Worm (Caenorhabditis elegans): ENCODE results near the gene pha-4.

pha-4 gene

ce11 chrV:20752609-20753102 is at the start of gene pha-4:
Gene pha-4 (plus strand): TSS chrV:20753052.
- no peak for TF ChIP-seq aly-1 (tag; optimal IDR thresholded peaks at IDR 0.05)
- TF ChIP-seq F13C5.2 (tag; optimal IDR thresholded peaks at IDR 0.05), result no peak
- TF ChIP-seq pes-1 (GFP tag; IDR thresholded peaks at IDR 0.05), result no peak
- TF ChIP-seq ceh-36 (tag; optimal IDR thresholded peaks at IDR 0.05), result no peak
- no peak for TF ChIP-seq sea-1 (GFP tag; conservative IDR thresholded peaks at IDR 0.05)
- no peak for TF ChIP-seq tbx-11 (GFP tag; IDR thresholded peaks at IDR 0.05)
- no peak for TF ChIP-seq hnd-1 (tag; optimal IDR thresholded peaks at IDR 0.05)
- TF ChIP-seq scrt-1 (GFP tag; IDR thresholded peaks at IDR 0.05), result no peak
- no peak for TF ChIP-seq ama-1 (optimal IDR thresholded peaks at IDR 0.05)
- TF ChIP-seq hmbx-1 (tag; optimal IDR thresholded peaks at IDR 0.05), result no peak
- no peak for TF ChIP-seq flt-1 (GFP tag; IDR thresholded peaks at IDR 0.05)
- no peak for TF ChIP-seq ets-7 (tag; optimal IDR thresholded peaks at IDR 0.05)
- no peak for TF ChIP-seq tbx-37 (GFP tag; conservative IDR thresholded peaks at IDR 0.05)
- no peak for TF ChIP-seq B0310.2 (tag; optimal IDR thresholded peaks at IDR 0.05)
- no peak for TF ChIP-seq tra-4 (tag; optimal IDR thresholded peaks at IDR 0.05)

- TF ChIP-seq flt-1 (GFP tag; IDR thresholded peaks at IDR 0.05), result no peak
- 0 out of 2 replicates have a peak, but pooled peaks have one; percentile 20 for TF ChIP-seq tbx-37 (GFP tag; conservative IDR thresholded peaks at IDR 0.05)
Observed at ce11 chrV:20703998-20704572, 48.8 kb upstream of the pha-4 start, which contains the start of the genes F53F8.5 and F53F8.6. Gene F53F8.5 (minus strand): TSS chrV:20704049. Gene F53F8.6 (plus strand): TSS chrV:20704227.

ce11 chrV:20705125-20705524 is 47.7 kb upstream of the pha-4 start:
- TF ChIP-seq pes-1 (GFP tag; IDR thresholded peaks at IDR 0.05), result peak; percentile 42; the same call in 1 of the 2 replicates
- 0 out of 2 replicates have a peak, but pooled peaks have one; percentile 21 for TF ChIP-seq scrt-1 (GFP tag; IDR thresholded peaks at IDR 0.05)

- TF ChIP-seq tbx-11 (GFP tag; IDR thresholded peaks at IDR 0.05), result no peak
Observed at ce11 chrV:20710156-20710555, 42.7 kb upstream of the pha-4 start.

- TF ChIP-seq tra-4 (tag; optimal IDR thresholded peaks at IDR 0.05), result no peak
- no peak for TF ChIP-seq sea-1 (GFP tag; conservative IDR thresholded peaks at IDR 0.05)
- no peak for TF ChIP-seq scrt-1 (GFP tag; IDR thresholded peaks at IDR 0.05)
- TF ChIP-seq hnd-1 (tag; optimal IDR thresholded peaks at IDR 0.05), result no peak
- TF ChIP-seq tbx-37 (GFP tag; conservative IDR thresholded peaks at IDR 0.05), result no peak
- TF ChIP-seq hmbx-1 (tag; optimal IDR thresholded peaks at IDR 0.05), result no peak
- TF ChIP-seq ceh-36 (tag; optimal IDR thresholded peaks at IDR 0.05), result no peak
- no peak for TF ChIP-seq ceh-13 (GFP tag; optimal IDR thresholded peaks at IDR 0.05)
- TF ChIP-seq flt-1 (GFP tag; IDR thresholded peaks at IDR 0.05), result no peak
- no peak for TF ChIP-seq tbx-11 (GFP tag; IDR thresholded peaks at IDR 0.05)
- TF ChIP-seq F13C5.2 (tag; optimal IDR thresholded peaks at IDR 0.05), result no peak
- TF ChIP-seq ets-7 (tag; optimal IDR thresholded peaks at IDR 0.05), result no peak
- TF ChIP-seq B0310.2 (tag; optimal IDR thresholded peaks at IDR 0.05), result no peak
- TF ChIP-seq aly-1 (tag; optimal IDR thresholded peaks at IDR 0.05), result no peak
- no peak for TF ChIP-seq pes-1 (GFP tag; IDR thresholded peaks at IDR 0.05)
- TF ChIP-seq ama-1 (optimal IDR thresholded peaks at IDR 0.05), result no peak
- TF ChIP-seq hmg-4 (GFP tag; optimal IDR thresholded peaks at IDR 0.05), result no peak
Observed at ce11 chrV:20710642-20711041, 42.2 kb upstream of the pha-4 start.

ce11 chrV:20711733-20712132 is 41.1 kb upstream of the pha-4 start:
- TF ChIP-seq tbx-37 (GFP tag; conservative IDR thresholded peaks at IDR 0.05), result no peak
- TF ChIP-seq hnd-1 (tag; optimal IDR thresholded peaks at IDR 0.05), result no peak
- TF ChIP-seq hmg-4 (GFP tag; optimal IDR thresholded peaks at IDR 0.05), result no peak
- TF ChIP-seq flt-1 (GFP tag; IDR thresholded peaks at IDR 0.05), result no peak
- no peak for TF ChIP-seq ceh-13 (GFP tag; optimal IDR thresholded peaks at IDR 0.05)
- no peak for TF ChIP-seq tra-4 (tag; optimal IDR thresholded peaks at IDR 0.05)
- TF ChIP-seq scrt-1 (GFP tag; IDR thresholded peaks at IDR 0.05), result no peak
- no peak for TF ChIP-seq sea-1 (GFP tag; conservative IDR thresholded peaks at IDR 0.05)
- TF ChIP-seq aly-1 (tag; optimal IDR thresholded peaks at IDR 0.05), result no peak
- no peak for TF ChIP-seq ets-7 (tag; optimal IDR thresholded peaks at IDR 0.05)
- TF ChIP-seq ceh-36 (tag; optimal IDR thresholded peaks at IDR 0.05), result no peak
- TF ChIP-seq ama-1 (optimal IDR thresholded peaks at IDR 0.05), result no peak
- no peak for TF ChIP-seq F13C5.2 (tag; optimal IDR thresholded peaks at IDR 0.05)
- TF ChIP-seq tbx-11 (GFP tag; IDR thresholded peaks at IDR 0.05), result no peak
- TF ChIP-seq hmbx-1 (tag; optimal IDR thresholded peaks at IDR 0.05), result no peak
- no peak for TF ChIP-seq pes-1 (GFP tag; IDR thresholded peaks at IDR 0.05)
- TF ChIP-seq B0310.2 (tag; optimal IDR thresholded peaks at IDR 0.05), result no peak

ce11 chrV:20712318-20712993 is 40.4 kb upstream of the pha-4 start:
- no peak for TF ChIP-seq hmg-4 (GFP tag; optimal IDR thresholded peaks at IDR 0.05)
- TF ChIP-seq pes-1 (GFP tag; IDR thresholded peaks at IDR 0.05), result no peak
- no peak for TF ChIP-seq B0310.2 (tag; optimal IDR thresholded peaks at IDR 0.05)
- TF ChIP-seq flt-1 (GFP tag; IDR thresholded peaks at IDR 0.05), result no peak
- TF ChIP-seq scrt-1 (GFP tag; IDR thresholded peaks at IDR 0.05), result no peak
- TF ChIP-seq ceh-13 (GFP tag; optimal IDR thresholded peaks at IDR 0.05), result no peak
- no peak for TF ChIP-seq hnd-1 (tag; optimal IDR thresholded peaks at IDR 0.05)

ce11 chrV:20712994-20713326 is 39.9 kb upstream of the pha-4 start:
- TF ChIP-seq hmbx-1 (tag; optimal IDR thresholded peaks at IDR 0.05) (no peak), ama-1 (optimal IDR thresholded peaks at IDR 0.05) (no peak), ceh-13 (GFP tag; optimal IDR thresholded peaks at IDR 0.05) (no peak), F13C5.2 (tag; optimal IDR thresholded peaks at IDR 0.05) (no peak), sea-1 (GFP tag; conservative IDR thresholded peaks at IDR 0.05) (no peak), tbx-37 (GFP tag; conservative IDR thresholded peaks at IDR 0.05) (no peak), scrt-1 (GFP tag; IDR thresholded peaks at IDR 0.05) (no peak), ets-7 (tag; optimal IDR thresholded peaks at IDR 0.05) (no peak), tra-4 (tag; optimal IDR thresholded peaks at IDR 0.05) (no peak), tbx-11 (GFP tag; IDR thresholded peaks at IDR 0.05) (no peak), hmg-4 (GFP tag; optimal IDR thresholded peaks at IDR 0.05) (no peak), aly-1 (tag; optimal IDR thresholded peaks at IDR 0.05) (no peak), hnd-1 (tag; optimal IDR thresholded peaks at IDR 0.05) (no peak), ceh-36 (tag; optimal IDR thresholded peaks at IDR 0.05) (no peak), flt-1 (GFP tag; IDR thresholded peaks at IDR 0.05) (no peak)
